Fruit fly (Drosophila melanogaster): ENCODE results near the gene CG5050.

The CG5050 gene

DNA sequence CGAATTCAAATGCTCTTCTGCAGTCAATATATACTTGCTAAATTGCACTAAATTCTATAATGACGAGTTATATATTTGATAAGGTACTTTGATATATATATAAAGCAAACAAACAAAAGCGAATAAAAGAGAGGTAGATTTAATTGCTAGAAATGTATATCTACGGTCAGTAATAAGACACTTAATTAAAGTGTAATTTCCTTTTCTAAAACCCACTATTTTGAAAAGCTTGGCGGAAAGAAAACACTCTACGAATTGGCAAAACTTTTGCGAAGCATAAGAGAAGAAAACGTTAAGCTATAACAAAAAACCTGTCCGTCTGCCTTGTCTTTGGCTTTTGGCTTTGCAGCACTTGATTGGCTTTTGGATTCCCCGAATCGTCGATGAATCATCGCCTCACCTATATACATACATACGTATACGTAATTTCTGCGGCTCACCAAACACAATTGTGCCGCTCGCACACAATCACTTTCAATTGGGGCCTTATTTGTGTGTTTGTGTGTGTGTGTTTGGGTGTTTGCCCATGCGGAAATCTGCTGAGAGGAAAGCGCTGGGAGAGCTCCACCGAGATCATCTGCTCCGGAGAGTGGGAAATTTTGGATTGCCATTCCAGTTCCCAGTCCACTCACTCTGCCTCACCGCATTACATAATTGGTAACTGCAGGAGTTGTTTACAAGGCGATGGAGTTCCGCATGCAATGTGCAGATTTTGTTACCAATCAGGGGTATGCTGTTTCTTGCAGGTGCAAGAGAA lies 21.9 kb upstream of the CG5050 start:
- TF ChIP-seq CG34367 (tag; optimal IDR thresholded peaks at IDR 0.05) (peak; percentile 44), Snoo (tag; optimal IDR thresholded peaks at IDR 0.05) (no peak), CG8301 (tag; optimal IDR thresholded peaks at IDR 0.05) (no peak), D1 (tag; optimal IDR thresholded peaks at IDR 0.05) (peak; percentile 32), CG15710 (tag; optimal IDR thresholded peaks at IDR 0.05) (peak; percentile 75), CG12605 (GFP tag; IDR thresholded peaks at IDR 0.05) (no peak), fd96Ca (GFP tag; IDR thresholded peaks at IDR 0.05) (0 out of 3 replicates have a peak, but pooled peaks have one; percentile 44), EcR (GFP tag; optimal IDR thresholded peaks at IDR 0.05) (peak; percentile 37)

DNA sequence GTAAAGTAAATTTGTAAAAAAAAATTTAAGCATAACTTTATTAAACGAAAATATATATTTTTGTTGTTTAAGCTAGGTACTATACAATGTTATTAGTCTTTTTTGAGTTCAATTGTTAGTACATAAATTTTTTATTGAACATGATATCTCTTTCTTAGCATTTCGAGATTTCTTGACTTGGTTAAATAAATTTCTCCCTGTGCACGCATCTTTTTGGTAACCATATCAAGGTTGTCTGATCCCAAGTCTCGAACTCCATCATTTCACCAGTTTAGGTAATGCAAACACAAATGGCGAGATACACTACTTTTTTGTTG lies 21.4 kb upstream of the CG5050 start:
- TF ChIP-seq Snoo (tag; optimal IDR thresholded peaks at IDR 0.05) (peak; percentile 55), CG9948 (tag; optimal IDR thresholded peaks at IDR 0.05) (peak; percentile 43), rn (GFP tag; IDR thresholded peaks at IDR 0.05) (no peak), Pif1A (GFP tag; optimal IDR thresholded peaks at IDR 0.05) (peak; percentile 68), CG8159 (tag; optimal IDR thresholded peaks at IDR 0.05) (peak; percentile 59), Pif1B (GFP tag; optimal IDR thresholded peaks at IDR 0.05) (peak; percentile 67), CG32121 (GFP tag; IDR thresholded peaks at IDR 0.05) (peak; percentile 83), CG8301 (tag; optimal IDR thresholded peaks at IDR 0.05) (peak; percentile 48), CG17806 (tag; optimal IDR thresholded peaks at IDR 0.05) (no peak), Ets98B (GFP tag; IDR thresholded peaks at IDR 0.05) (peak; percentile 40; the same call in 1 of the 2 replicates), gl (tag; optimal IDR thresholded peaks at IDR 0.05) (no peak), CG14655 (GFP tag; optimal IDR thresholded peaks at IDR 0.05) (peak; percentile 66), CG4496 (GFP tag; IDR thresholded peaks at IDR 0.05) (peak; percentile 74)

DNA sequence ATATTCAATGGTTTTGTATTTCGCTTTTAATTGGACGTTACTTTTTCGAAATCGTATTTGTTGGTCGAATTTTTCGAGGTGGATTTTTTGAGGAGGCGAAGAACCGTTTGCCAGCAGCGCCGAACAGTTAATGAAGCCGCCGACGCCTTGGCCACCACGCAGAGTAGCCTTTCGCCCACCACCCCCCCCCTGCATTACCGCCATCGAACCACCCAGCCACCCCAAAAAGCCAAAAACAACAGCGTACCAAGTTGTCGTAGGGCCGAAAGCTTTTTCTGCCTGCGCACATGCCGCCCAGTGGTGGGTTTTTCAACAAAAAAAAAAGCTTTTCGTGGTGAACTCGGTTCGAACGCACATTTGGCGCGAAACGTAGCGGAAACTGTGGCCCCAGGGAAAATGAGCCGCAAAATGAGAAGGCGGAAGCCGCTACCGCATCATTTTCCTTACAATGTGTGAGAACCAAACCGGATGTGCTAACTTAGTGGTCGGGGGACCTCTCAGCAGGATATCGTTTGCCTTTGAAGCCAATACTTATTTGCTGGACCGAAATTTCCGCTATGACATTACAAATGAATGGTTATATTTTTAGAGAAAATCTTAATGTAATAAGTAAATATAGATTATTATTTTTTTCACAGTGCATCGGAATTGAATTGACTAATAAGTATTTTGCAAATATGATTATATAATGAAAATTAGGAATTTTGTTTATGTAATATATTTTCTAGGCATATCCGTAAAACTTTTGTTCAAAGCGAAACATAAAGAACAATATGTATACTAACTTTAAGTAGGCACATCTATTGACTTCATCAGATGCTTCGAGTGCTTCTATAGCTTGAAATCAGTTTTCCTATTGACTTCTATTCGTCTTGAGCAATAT lies 19.5 kb upstream of the CG5050 start, which contains the start of the genes Dif and CG5043:
TSS of gene Dif (minus strand) at position 132 of the 883 bp plus-strand sequence.
TSS of gene CG5043 (plus strand) at position 833 of the 883 bp plus-strand sequence.
- TF ChIP-seq Ets98B (GFP tag; IDR thresholded peaks at IDR 0.05) (peak; percentile 36; the same call in 1 of the 2 replicates), CG14655 (GFP tag; optimal IDR thresholded peaks at IDR 0.05) (no peak), CG4496 (GFP tag; IDR thresholded peaks at IDR 0.05) (peak; percentile 46; the same call in 1 of the 3 replicates), CG9948 (tag; optimal IDR thresholded peaks at IDR 0.05) (no peak), D1 (tag; optimal IDR thresholded peaks at IDR 0.05) (no peak)

DNA sequence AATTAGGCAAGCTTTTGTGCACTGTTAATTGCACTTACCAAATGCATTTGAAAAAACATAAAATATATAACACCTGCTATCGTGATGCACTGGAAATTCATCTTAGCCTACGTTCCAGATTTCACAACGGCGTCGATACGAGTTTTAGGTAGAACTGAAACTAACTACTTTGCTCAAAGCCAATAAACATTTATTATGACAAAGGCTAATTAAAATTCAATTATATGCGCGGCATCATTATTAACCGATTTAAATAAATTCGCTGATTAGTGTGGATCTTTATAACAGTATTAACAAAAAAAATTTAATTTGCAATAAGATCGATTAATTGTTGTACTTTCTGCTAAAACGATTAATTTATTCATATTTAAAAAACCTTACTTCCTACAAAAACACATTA lies 16.2 kb upstream of the CG5050 start, which contains the start of gene CG33928:
TSS of gene CG33928 (minus strand) at position 101 of the 400 bp plus-strand sequence.
- no peak for TF ChIP-seq CG8159 (tag; optimal IDR thresholded peaks at IDR 0.05)
- TF ChIP-seq rn (GFP tag; IDR thresholded peaks at IDR 0.05), result no peak
- TF ChIP-seq CG8301 (tag; optimal IDR thresholded peaks at IDR 0.05), result no peak
- no peak for TF ChIP-seq Pif1A (GFP tag; optimal IDR thresholded peaks at IDR 0.05)

DNA sequence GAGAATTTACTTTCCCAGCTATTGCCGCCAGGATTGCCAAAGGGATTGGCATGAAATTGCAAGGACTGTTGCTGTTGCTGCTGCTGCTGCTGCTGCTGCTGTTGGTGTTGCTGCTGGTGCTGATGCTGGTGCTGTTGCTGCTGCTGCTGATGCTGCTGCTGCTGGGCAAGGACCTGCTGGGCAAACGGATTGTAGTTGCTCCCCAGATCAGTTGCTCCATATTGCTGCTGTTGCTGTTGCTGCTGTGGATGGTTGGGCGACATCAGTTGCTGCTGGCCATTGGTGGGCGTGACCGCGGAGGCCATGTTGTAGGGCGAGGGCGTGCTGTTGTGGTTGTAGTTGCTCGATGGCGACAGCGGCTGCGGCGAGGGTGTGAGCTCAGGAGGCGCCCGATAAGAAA lies 15.1 kb upstream of the CG5050 start:
- no peak for TF ChIP-seq CG34367 (tag; optimal IDR thresholded peaks at IDR 0.05)
- TF ChIP-seq CG8159 (tag; optimal IDR thresholded peaks at IDR 0.05), result no peak
- TF ChIP-seq rn (GFP tag; IDR thresholded peaks at IDR 0.05), result no peak
- no peak for TF ChIP-seq CG13204 (GFP tag; optimal IDR thresholded peaks at IDR 0.05)
- TF ChIP-seq gl (tag; optimal IDR thresholded peaks at IDR 0.05), result no peak
- TF ChIP-seq CG14655 (GFP tag; optimal IDR thresholded peaks at IDR 0.05), result no peak
- TF ChIP-seq Pif1A (GFP tag; optimal IDR thresholded peaks at IDR 0.05), result no peak
- no peak for TF ChIP-seq CG32121 (GFP tag; IDR thresholded peaks at IDR 0.05)
- TF ChIP-seq CG4496 (GFP tag; IDR thresholded peaks at IDR 0.05), result no peak
- no peak for TF ChIP-seq CG9948 (tag; optimal IDR thresholded peaks at IDR 0.05)

DNA sequence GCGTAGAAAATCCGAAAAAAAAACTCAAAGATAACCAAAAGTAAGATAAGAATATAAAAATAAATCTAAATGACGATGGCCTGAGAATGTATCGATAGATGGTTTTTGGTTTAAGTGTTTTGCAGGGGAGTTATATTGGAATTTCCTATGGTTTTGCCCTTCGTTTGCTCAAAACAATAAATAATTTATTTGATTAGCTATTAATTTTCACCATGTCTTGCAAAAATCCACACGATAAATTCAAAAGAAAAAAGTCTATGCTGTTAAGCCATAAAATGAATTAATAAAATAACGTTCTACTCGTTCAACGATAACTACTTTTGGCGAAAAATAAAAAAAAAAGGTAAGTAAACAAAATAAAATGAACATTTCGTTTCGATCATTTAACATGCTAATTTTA lies 5.7 kb upstream of the CG5050 start:
- TF ChIP-seq CG8301 (tag; optimal IDR thresholded peaks at IDR 0.05) (no peak), rn (GFP tag; IDR thresholded peaks at IDR 0.05) (no peak), EcR (GFP tag; optimal IDR thresholded peaks at IDR 0.05) (no peak)

DNA sequence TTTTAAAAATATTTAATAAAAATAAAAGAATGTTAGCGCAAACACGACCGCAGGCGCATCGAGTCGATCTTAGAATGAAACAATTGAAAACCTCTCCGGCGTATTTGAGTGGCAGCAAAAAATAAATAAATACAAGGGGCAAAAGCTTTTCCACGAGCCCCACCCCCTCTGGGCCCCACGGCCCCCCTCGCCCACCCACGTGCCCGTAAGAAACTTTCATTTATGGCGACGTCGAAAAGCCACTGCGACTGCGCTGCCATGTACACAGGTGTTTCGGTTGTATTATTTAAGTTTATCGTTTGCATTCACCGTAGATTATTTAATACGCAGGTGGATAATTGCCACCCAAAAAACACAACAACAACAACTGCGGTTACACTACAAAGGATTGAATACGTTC lies 4.3 kb upstream of the CG5050 start:
- TF ChIP-seq CG4496 (GFP tag; IDR thresholded peaks at IDR 0.05) (peak; percentile 53; the same call in 2 of the 3 replicates), CG32121 (GFP tag; IDR thresholded peaks at IDR 0.05) (0 out of 2 replicates have a peak, but pooled peaks have one; percentile 27), CG12605 (GFP tag; IDR thresholded peaks at IDR 0.05) (no peak; the same call in 1 of the 2 replicates), CG9948 (tag; optimal IDR thresholded peaks at IDR 0.05) (no peak), Ets98B (GFP tag; IDR thresholded peaks at IDR 0.05) (no peak; the same call in 1 of the 2 replicates)
